Fruit fly (Drosophila melanogaster) whole organism, embryonic: ENCODE results near the gene CG43755.

Experiments
- Atf-2 ChIP-seq: fragments of 200-800 bp; sonication (Bioruptor generic); optimal IDR thresholded peaks from 2 replicates; lab custom pipeline; 2016; ENCODE audit warnings: missing biosample characterization, missing genetic modification characterization
- CG10654 ChIP-seq: fragments of 200-800 bp; sonication (Bioruptor generic); optimal IDR thresholded peaks from 2 replicates; lab custom pipeline; 2016; ENCODE audit warnings: missing biosample characterization, missing genetic modification characterization
- CG12104 ChIP-seq: fragments of 200-800 bp; sonication (Bioruptor generic); optimal IDR thresholded peaks from 3 replicates; lab custom pipeline; 2016; ENCODE audit warnings: missing biosample characterization, missing genetic modification characterization
- CG13894 ChIP-seq: fragments of 200-800 bp; sonication (Bioruptor generic); optimal IDR thresholded peaks from 3 replicates; lab custom pipeline; 2018; ENCODE audit warnings: missing biosample characterization, mild to moderate bottlenecking, missing genetic modification characterization, moderate library complexity
- CG14014 ChIP-seq: fragments of 200-800 bp; sonication (Bioruptor generic); IDR thresholded peaks from 2 replicates; pipeline ENCODE4 v1.3.6; 2022; ENCODE audit warnings: missing biosample characterization, missing genetic modification characterization
- CG16815 ChIP-seq: fragments of 200-800 bp; sonication (Bioruptor generic); optimal IDR thresholded peaks from 3 replicates; lab custom pipeline; 2017; ENCODE audit warnings: missing biosample characterization, mild to moderate bottlenecking, missing genetic modification characterization
- CG17361 ChIP-seq: fragments of 200-800 bp; sonication (Bioruptor generic); IDR thresholded peaks from 3 replicates; pipeline ENCODE4 v1.3.6; 2022; ENCODE audit warnings: missing biosample characterization, missing genetic modification characterization
- CG17802 ChIP-seq: fragments of 200-800 bp; sonication (Bioruptor generic); optimal IDR thresholded peaks from 2 replicates; lab custom pipeline; 2018; ENCODE audit warnings: missing biosample characterization, mild to moderate bottlenecking, missing genetic modification characterization, moderate library complexity
- CG18599 ChIP-seq: fragments of 200-800 bp; sonication (Bioruptor generic); optimal IDR thresholded peaks from 3 replicates; lab custom pipeline; 2017; ENCODE audit warnings: missing biosample characterization, missing genetic modification characterization, mild to moderate bottlenecking, moderate library complexity, missing genetic modification reagents
- CG18764 ChIP-seq: fragments of 200-800 bp; sonication (Bioruptor generic); optimal IDR thresholded peaks from 3 replicates; lab custom pipeline; 2016; ENCODE audit warnings: missing biosample characterization, missing genetic modification characterization
- CG2120 ChIP-seq: fragments of 200-800 bp; sonication (Bioruptor generic); optimal IDR thresholded peaks from 3 replicates; lab custom pipeline; 2016; ENCODE audit warnings: missing biosample characterization, missing genetic modification characterization
- CG2678 ChIP-seq: fragments of 200-800 bp; sonication (Bioruptor generic); optimal IDR thresholded peaks from 3 replicates; lab custom pipeline; 2019; ENCODE audit warnings: missing biosample characterization, mild to moderate bottlenecking, missing genetic modification characterization, moderate library complexity
- CG32532 ChIP-seq: fragments of 200-800 bp; sonication (Bioruptor generic); IDR thresholded peaks from 2 replicates; pipeline ENCODE4 v1.3.6; 2022; ENCODE audit warnings: missing biosample characterization, missing genetic modification characterization
- CG34422 ChIP-seq: fragments of 200-800 bp; sonication (Bioruptor generic); IDR thresholded peaks from 3 replicates; pipeline ENCODE4 v1.3.6; 2022; ENCODE audit warnings: missing biosample characterization, missing genetic modification characterization
- CG4282 ChIP-seq: fragments of 200-800 bp; sonication (Bioruptor generic); optimal IDR thresholded peaks from 2 replicates; lab custom pipeline; 2016; ENCODE audit warnings: missing biosample characterization, missing genetic modification characterization
- CG5245 ChIP-seq: fragments of 200-800 bp; sonication (Bioruptor generic); optimal IDR thresholded peaks from 3 replicates; lab custom pipeline; 2016; ENCODE audit warnings: missing biosample characterization, missing genetic modification characterization
- CG6683 ChIP-seq: fragments of 200-800 bp; sonication (Bioruptor generic); optimal IDR thresholded peaks from 2 replicates; lab custom pipeline; 2017; ENCODE audit warnings: missing biosample characterization, mild to moderate bottlenecking, missing genetic modification characterization, missing genetic modification reagents
- CG7786 ChIP-seq: fragments of 200-800 bp; sonication (Bioruptor generic); optimal IDR thresholded peaks from 2 replicates; lab custom pipeline; 2016; ENCODE audit warnings: missing biosample characterization, missing genetic modification characterization
- CG7839 ChIP-seq: fragments of 200-800 bp; sonication (Bioruptor generic); optimal IDR thresholded peaks from 3 replicates; lab custom pipeline; 2018; ENCODE audit warnings: missing biosample characterization, mild to moderate bottlenecking, missing genetic modification characterization, moderate library complexity
- CG8281 ChIP-seq: fragments of 200-800 bp; sonication (Bioruptor generic); optimal IDR thresholded peaks from 2 replicates; lab custom pipeline; 2018; ENCODE audit warnings: missing biosample characterization, mild to moderate bottlenecking, missing genetic modification characterization, moderate library complexity
- CG8290 ChIP-seq, 3 experiments: fragments of 200-800 bp; sonication (Bioruptor generic); optimal IDR thresholded peaks; 2 replicates each; lab custom pipeline; 2016 to 2019; ENCODE audit warnings: missing biosample characterization in 3 of 3, missing genetic modification characterization in 3 of 3, mild to moderate bottlenecking in 2 of 3, moderate library complexity in 1 of 3
- CG9609 ChIP-seq: fragments of 200-800 bp; sonication (Bioruptor generic); optimal IDR thresholded peaks from 3 replicates; lab custom pipeline; 2016; ENCODE audit warnings: missing biosample characterization, missing genetic modification characterization
- CG9876 ChIP-seq: fragments of 200-800 bp; sonication (Bioruptor generic); optimal IDR thresholded peaks from 2 replicates; lab custom pipeline; 2016; ENCODE audit warnings: missing biosample characterization, missing genetic modification characterization
- Chrac-16 ChIP-seq: fragments of 200-800 bp; sonication (Bioruptor generic); optimal IDR thresholded peaks from 3 replicates; lab custom pipeline; 2016; ENCODE audit warnings: missing biosample characterization, missing genetic modification characterization
- Dek ChIP-seq: fragments of 200-800 bp; sonication (Bioruptor generic); optimal IDR thresholded peaks from 3 replicates; lab custom pipeline; 2019; ENCODE audit warnings: missing biosample characterization, mild to moderate bottlenecking, missing genetic modification characterization, moderate library complexity
- E2f1 ChIP-seq: fragments of 200-800 bp; sonication (Bioruptor generic); IDR thresholded peaks from 2 replicates; pipeline ENCODE4 v1.3.6; 2022; ENCODE audit warnings: missing biosample characterization, missing genetic modification characterization
- HLH4C ChIP-seq: fragments of 200-800 bp; sonication (Bioruptor generic); IDR thresholded peaks from 3 replicates; pipeline ENCODE4 v1.3.6; 2022; ENCODE audit warnings: missing biosample characterization, missing genetic modification characterization; ENCODE audit not compliant: partially characterized antibody
- HLH54F ChIP-seq: fragments of 200-800 bp; sonication (Bioruptor generic); optimal IDR thresholded peaks from 3 replicates; lab custom pipeline; 2016; ENCODE audit warnings: missing biosample characterization, missing genetic modification characterization
- Hand ChIP-seq: fragments of 200-800 bp; sonication (Bioruptor generic); optimal IDR thresholded peaks from 2 replicates; lab custom pipeline; 2017; ENCODE audit warnings: mild to moderate bottlenecking, missing biosample characterization, missing genetic modification reagents, missing genetic modification characterization
- Hr51 ChIP-seq, 2 experiments: fragments of 200-800 bp; sonication (Bioruptor generic); optimal IDR thresholded peaks; 2 replicates in 1 of 2; 3 replicates in 1 of 2; lab custom pipeline; 2016 to 2018; ENCODE audit warnings: missing biosample characterization in 2 of 2, missing genetic modification characterization in 2 of 2, mild to moderate bottlenecking in 1 of 2, moderate library complexity in 1 of 2
- Hsf ChIP-seq: fragments of 200-800 bp; sonication (Bioruptor generic); optimal IDR thresholded peaks from 3 replicates; lab custom pipeline; 2016; ENCODE audit warnings: missing biosample characterization, missing genetic modification characterization
- Mrtf ChIP-seq: fragments of 200-800 bp; sonication (Bioruptor generic); IDR thresholded peaks from 3 replicates; pipeline ENCODE4 v1.3.6; 2022; ENCODE audit warnings: missing biosample characterization, missing genetic modification characterization
- Myb ChIP-seq: fragments of 200-800 bp; sonication (Bioruptor generic); optimal IDR thresholded peaks from 2 replicates; lab custom pipeline; 2016; ENCODE audit warnings: missing biosample characterization, missing genetic modification characterization
- Oli ChIP-seq: fragments of 200-800 bp; sonication (Bioruptor generic); optimal IDR thresholded peaks from 2 replicates; lab custom pipeline; 2018; ENCODE audit warnings: missing biosample characterization, mild to moderate bottlenecking, missing genetic modification characterization, moderate library complexity
- Ravus ChIP-seq: fragments of 200-800 bp; sonication (Bioruptor generic); IDR thresholded peaks from 2 replicates; pipeline ENCODE4 v1.3.6; 2022; ENCODE audit warnings: missing biosample characterization, missing genetic modification characterization
- Sox102F ChIP-seq: fragments of 200-800 bp; sonication (Bioruptor generic); optimal IDR thresholded peaks from 2 replicates; lab custom pipeline; 2018; ENCODE audit warnings: missing biosample characterization, mild to moderate bottlenecking, missing genetic modification characterization, moderate library complexity
- chm ChIP-seq: fragments of 200-800 bp; sonication (Bioruptor generic); IDR thresholded peaks from 2 replicates; pipeline ENCODE4 v1.3.6; 2022; ENCODE audit warnings: missing biosample characterization, missing genetic modification characterization
- eve ChIP-seq, 2 experiments: fragments of >200 bp; optimal IDR thresholded peaks; 2 replicates each; lab custom pipeline; 2017; ENCODE audit warnings: missing biosample characterization in 2 of 2, missing genetic modification characterization in 2 of 2
- eyg ChIP-seq: fragments of 200-800 bp; sonication (Bioruptor generic); optimal IDR thresholded peaks from 3 replicates; lab custom pipeline; 2016; ENCODE audit warnings: missing biosample characterization, missing genetic modification characterization
- ind ChIP-seq: fragments of 200-800 bp; sonication (Bioruptor generic); optimal IDR thresholded peaks from 3 replicates; lab custom pipeline; 2016; ENCODE audit warnings: missing biosample characterization, missing genetic modification characterization
- inv ChIP-seq: fragments of 200-800 bp; sonication (Bioruptor generic); IDR thresholded peaks from 2 replicates; pipeline ENCODE4 v1.3.6; 2022; ENCODE audit warnings: missing biosample characterization, missing genetic modification characterization; ENCODE audit not compliant: partially characterized antibody
- jumu ChIP-seq: fragments of 200-800 bp; sonication (Bioruptor generic); optimal IDR thresholded peaks from 3 replicates; lab custom pipeline; 2016; ENCODE audit warnings: missing biosample characterization, missing genetic modification characterization
- lmd ChIP-seq: fragments of 200-800 bp; sonication (Bioruptor generic); IDR thresholded peaks from 2 replicates; pipeline ENCODE4 v1.3.6; 2022; ENCODE audit warnings: missing biosample characterization, missing genetic modification characterization
- salm ChIP-seq: fragments of 200-800 bp; sonication (Bioruptor generic); optimal IDR thresholded peaks from 2 replicates; lab custom pipeline; 2018; ENCODE audit warnings: missing biosample characterization, mild to moderate bottlenecking, missing genetic modification characterization
- shn ChIP-seq: fragments of 200-800 bp; sonication (Bioruptor generic); optimal IDR thresholded peaks from 3 replicates; lab custom pipeline; 2016; ENCODE audit warnings: missing biosample characterization, missing genetic modification characterization
- sisA ChIP-seq: fragments of 200-800 bp; sonication (Bioruptor generic); IDR thresholded peaks from 2 replicates; pipeline ENCODE4 v1.3.6; 2022; ENCODE audit warnings: missing biosample characterization, missing genetic modification characterization
- slp2 ChIP-seq: fragments of 200-800 bp; sonication (Bioruptor generic); optimal IDR thresholded peaks from 2 replicates; lab custom pipeline; 2016; ENCODE audit warnings: missing biosample characterization, missing genetic modification characterization
- so ChIP-seq: fragments of 200-800 bp; sonication (Bioruptor generic); IDR thresholded peaks from 3 replicates; pipeline ENCODE4 v1.3.6; 2022; ENCODE audit warnings: missing biosample characterization, missing genetic modification characterization
- tll ChIP-seq, 2 experiments: fragments of 200-800 bp in 1 of 2; fragments of >200 bp in 1 of 2; sonication (Bioruptor generic) in 1 of 2; optimal IDR thresholded peaks; 2 replicates each; lab custom pipeline; 2017 to 2019; ENCODE audit warnings: missing biosample characterization in 2 of 2, missing genetic modification characterization in 2 of 2, mild to moderate bottlenecking in 1 of 2, moderate library complexity in 1 of 2
- usp ChIP-seq: fragments of >200 bp; optimal IDR thresholded peaks from 2 replicates; lab custom pipeline; 2017; ENCODE audit warnings: missing biosample characterization, missing genetic modification characterization
- vvl ChIP-seq: fragments of 200-800 bp; sonication (Bioruptor generic); IDR thresholded peaks from 2 replicates; pipeline ENCODE4 v1.3.6; 2022; ENCODE audit warnings: missing biosample characterization, missing genetic modification characterization

The CG43755 gene

DNA sequence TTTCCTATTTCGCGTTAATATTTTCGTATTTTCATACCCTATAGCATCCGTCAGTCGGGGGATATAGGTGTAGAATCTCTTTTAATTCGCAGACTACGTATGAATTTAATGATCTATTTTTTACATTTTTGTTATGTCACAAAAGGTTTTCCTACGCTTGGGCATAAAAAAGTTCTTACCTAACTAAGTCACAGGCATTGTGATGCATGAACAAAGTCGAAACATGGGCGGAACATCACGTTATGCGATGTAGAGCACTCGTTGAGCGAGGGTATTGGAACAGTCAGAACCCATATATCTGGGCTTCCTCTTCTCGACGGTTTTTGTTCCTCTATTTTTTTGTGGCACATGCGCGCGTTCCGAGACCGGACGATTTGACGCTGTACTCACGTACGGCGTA is 20.4 kb downstream of the CG43755 start (continued):
- TF ChIP-seq chm (GFP tag; lab: Robert Waterston, UW) = no peak
- TF ChIP-seq Mrtf (GFP tag; lab: Robert Waterston, UW) = no peak
- peak in 1 of 2 experiments; percentile 59 for TF ChIP-seq eve (GFP tag; optimal IDR thresholded peaks at IDR 0.05; lab: Kevin White, UChicago)
- TF ChIP-seq CG9609 (GFP tag; lab: Kevin White, UChicago) = peak; percentile 8
- TF ChIP-seq inv (GFP tag; lab: Robert Waterston, UW) = no peak
- peak; percentile 26 for TF ChIP-seq shn (GFP tag; lab: Kevin White, UChicago)
- peak; percentile 9 for TF ChIP-seq CG18764
- no peak for TF ChIP-seq so (GFP tag; lab: Robert Waterston, UW)
- TF ChIP-seq ind (GFP tag; lab: Kevin White, UChicago) = peak; percentile 13
- TF ChIP-seq CG10654 = no peak
- TF ChIP-seq E2f1 (GFP tag; lab: Robert Waterston, UW) = peak; percentile 10; the same call in 1 of the 2 replicates
- TF ChIP-seq Atf-2 (GFP tag; lab: Kevin White, UChicago) = no peak
- TF ChIP-seq HLH4C (GFP tag; lab: Robert Waterston, UW) = no peak
- no peak for TF ChIP-seq usp
- no peak for TF ChIP-seq salm (tag; lab: Kevin White, UChicago)
- peak; percentile 12; the same call in 1 of the 2 replicates for TF ChIP-seq vvl (GFP tag; lab: Robert Waterston, UW)
- TF ChIP-seq CG17361 = 0 out of 3 replicates have a peak, but pooled peaks have one; percentile 12
- peak; percentile 30 for TF ChIP-seq Dek (tag; lab: Kevin White, UChicago)
- no peak for TF ChIP-seq CG6683 (GFP tag; lab: Kevin White, UChicago)
- TF ChIP-seq Oli (tag; lab: Kevin White, UChicago) = peak; percentile 6
- TF ChIP-seq CG16815 (GFP tag; lab: Kevin White, UChicago) = peak; percentile 2
- TF ChIP-seq jumu (GFP tag; lab: Kevin White, UChicago) = no peak
- no peak for TF ChIP-seq Chrac-16 (GFP tag; lab: Kevin White, UChicago)
- no peak for TF ChIP-seq CG17802 (tag; lab: Kevin White, UChicago)
- TF ChIP-seq Sox102F (GFP tag; lab: Kevin White, UChicago) = peak; percentile 35
- TF ChIP-seq lmd = peak; percentile 54
- TF ChIP-seq Hand = no peak
- peak; percentile 18 for TF ChIP-seq HLH54F (GFP tag; lab: Kevin White, UChicago)
- TF ChIP-seq CG8281 (tag; lab: Kevin White, UChicago) = no peak
- peak; percentile 40 for TF ChIP-seq CG2120 (GFP tag; lab: Kevin White, UChicago)
- TF ChIP-seq slp2 = no peak
- TF ChIP-seq CG7839 (tag; lab: Kevin White, UChicago) = peak; percentile 33
- peak; percentile 21 for TF ChIP-seq CG13894 (tag; lab: Kevin White, UChicago)
- no peak for TF ChIP-seq CG9876 (GFP tag; lab: Kevin White, UChicago)
- no peak for TF ChIP-seq CG4282 (GFP tag; lab: Kevin White, UChicago)
- TF ChIP-seq CG34422 (GFP tag; lab: Robert Waterston, UW) = no peak
- no peak for TF ChIP-seq CG8290 (GFP tag; optimal IDR thresholded peaks at IDR 0.05; lab: Kevin White, UChicago)
- peak in 1 of 2 experiments; percentile 4 for TF ChIP-seq CG8290 (tag; optimal IDR thresholded peaks at IDR 0.05; lab: Kevin White, UChicago)
- peak; percentile 37 for TF ChIP-seq CG18599 (GFP tag; lab: Kevin White, UChicago)
- TF ChIP-seq eyg = no peak
- peak; percentile 29 for TF ChIP-seq CG7786 (GFP tag; lab: Kevin White, UChicago)
- 0 out of 2 replicates have a peak, but pooled peaks have one; percentile 14 for TF ChIP-seq CG32532 (GFP tag; lab: Robert Waterston, UW)
- no peak for TF ChIP-seq Myb (GFP tag; lab: Kevin White, UChicago)
- TF ChIP-seq Ravus (GFP tag; lab: Robert Waterston, UW) = no peak
- TF ChIP-seq tll (GFP tag; optimal IDR thresholded peaks at IDR 0.05; lab: Kevin White, UChicago) = peak in 1 of 2 experiments; percentile 4
- TF ChIP-seq sisA (GFP tag; lab: Robert Waterston, UW) = peak; percentile 16; the same call in 1 of the 2 replicates
- peak in 1 of 2 experiments; percentile 14 for TF ChIP-seq Hr51 (GFP tag; optimal IDR thresholded peaks at IDR 0.05; lab: Kevin White, UChicago)
- TF ChIP-seq CG5245 = no peak
- TF ChIP-seq CG2678 (tag; lab: Kevin White, UChicago) = peak; percentile 38
- no peak for TF ChIP-seq CG12104 (GFP tag; lab: Kevin White, UChicago)
- no peak for TF ChIP-seq CG14014 (GFP tag; lab: Robert Waterston, UW)
- TF ChIP-seq Hsf (GFP tag; lab: Kevin White, UChicago) = peak; percentile 4
